Worm (Caenorhabditis elegans) whole organism, late embryonic: ENCODE results near the gene C17E7.12.

Source experiments
- K09A11.1 ChIP-seq: sonication (generic microtip); optimal IDR thresholded peaks from 2 replicates; lab custom pipeline; 2017; ENCODE audit warnings: antibody characterized with exemption, mild to moderate bottlenecking, missing genetic modification characterization, missing compliant biosample characterization; ENCODE audit not compliant: insufficient read depth
- T23F11.4 ChIP-seq: fragments of 200-800 bp; sonication (Bioruptor generic); optimal IDR thresholded peaks from 2 replicates; lab custom pipeline; 2018; ENCODE audit warnings: mild to moderate bottlenecking, missing genetic modification characterization, missing compliant biosample characterization
- ahr-1 ChIP-seq: sonication (generic microtip); optimal IDR thresholded peaks from 2 replicates; lab custom pipeline; 2016; ENCODE audit warnings: missing genetic modification characterization, missing compliant biosample characterization
- ama-1 ChIP-seq: fragments of 150-350 bp; optimal IDR thresholded peaks from 2 replicates; lab custom pipeline; 2014
- ceh-18 ChIP-seq: sonication (generic microtip); optimal IDR thresholded peaks from 2 replicates; lab custom pipeline; 2016; ENCODE audit warnings: missing genetic modification characterization, missing compliant biosample characterization
- ceh-19 ChIP-seq: fragments of 200-800 bp; sonication (Bioruptor generic); optimal IDR thresholded peaks from 2 replicates; lab custom pipeline; 2018; ENCODE audit warnings: mild to moderate bottlenecking, missing genetic modification characterization, missing compliant biosample characterization
- ceh-24 ChIP-seq: sonication (generic microtip); optimal IDR thresholded peaks from 2 replicates; lab custom pipeline; 2016; ENCODE audit warnings: mild to moderate bottlenecking, missing genetic modification characterization, missing compliant biosample characterization
- ceh-31 ChIP-seq: sonication (generic microtip); optimal IDR thresholded peaks from 2 replicates; lab custom pipeline; 2016; ENCODE audit warnings: missing genetic modification characterization, missing compliant biosample characterization
- ceh-34 ChIP-seq: sonication (generic microtip); optimal IDR thresholded peaks from 2 replicates; lab custom pipeline; 2016; ENCODE audit warnings: mild to moderate bottlenecking, missing genetic modification characterization, missing compliant biosample characterization
- dmd-4 ChIP-seq: sonication (generic microtip); optimal IDR thresholded peaks from 2 replicates; lab custom pipeline; 2016; ENCODE audit warnings: borderline replicate concordance, missing genetic modification characterization, missing compliant biosample characterization
- elt-4 ChIP-seq: sonication (generic microtip); optimal IDR thresholded peaks from 2 replicates; lab custom pipeline; 2016; ENCODE audit warnings: missing genetic modification characterization, missing compliant biosample characterization
- ets-4 ChIP-seq: sonication (generic microtip); optimal IDR thresholded peaks from 2 replicates; lab custom pipeline; 2016; ENCODE audit warnings: missing genetic modification characterization, missing compliant biosample characterization
- eyg-1 ChIP-seq: sonication (generic microtip); optimal IDR thresholded peaks from 2 replicates; lab custom pipeline; 2016; ENCODE audit warnings: missing genotype, missing genetic modification characterization, missing compliant biosample characterization
- fkh-10 ChIP-seq: fragments of 150-350 bp; optimal IDR thresholded peaks from 2 replicates; lab custom pipeline; 2014; ENCODE audit warnings: missing biosample characterization, missing genetic modification reagents, missing genetic modification characterization
- gmeb-2 ChIP-seq: sonication (generic microtip); optimal IDR thresholded peaks from 2 replicates; lab custom pipeline; 2016; ENCODE audit warnings: missing genetic modification characterization, inconsistent platforms, missing compliant biosample characterization
- hlh-15 ChIP-seq: sonication (generic microtip); optimal IDR thresholded peaks from 2 replicates; lab custom pipeline; 2016; ENCODE audit warnings: missing genetic modification characterization, missing compliant biosample characterization
- hlh-30 ChIP-seq: sonication (generic microtip); optimal IDR thresholded peaks from 2 replicates; lab custom pipeline; 2017; ENCODE audit warnings: antibody characterized with exemption, missing genetic modification characterization, missing compliant biosample characterization; ENCODE audit not compliant: insufficient read depth
- lin-11 ChIP-seq: fragments of 200-800 bp; sonication (Bioruptor generic); optimal IDR thresholded peaks from 2 replicates; lab custom pipeline; 2018; ENCODE audit warnings: mild to moderate bottlenecking, missing genetic modification characterization, missing compliant biosample characterization
- madf-2 ChIP-seq: sonication (generic microtip); optimal IDR thresholded peaks from 2 replicates; lab custom pipeline; 2017; ENCODE audit warnings: missing genetic modification characterization, missing compliant biosample characterization
- mec-3 ChIP-seq: sonication (generic microtip); optimal IDR thresholded peaks from 2 replicates; lab custom pipeline; 2016; ENCODE audit warnings: borderline replicate concordance, missing genetic modification characterization, missing compliant biosample characterization
- nfya-1 ChIP-seq: sonication (generic microtip); optimal IDR thresholded peaks from 2 replicates; lab custom pipeline; 2017; ENCODE audit warnings: missing genetic modification characterization, mild to moderate bottlenecking, missing compliant biosample characterization, antibody characterized with exemption, moderate library complexity
- nhr-11 ChIP-seq: fragments of 150-350 bp; optimal IDR thresholded peaks from 2 replicates; lab custom pipeline; 2014; ENCODE audit warnings: missing biosample characterization, missing genetic modification characterization
- npax-4 ChIP-seq: sonication (generic microtip); optimal IDR thresholded peaks from 2 replicates; lab custom pipeline; 2016; ENCODE audit warnings: missing genetic modification characterization, missing compliant biosample characterization
- pax-1 ChIP-seq: fragments of 150-350 bp; optimal IDR thresholded peaks from 2 replicates; lab custom pipeline; 2014; ENCODE audit warnings: missing biosample characterization, missing genetic modification characterization
- pha-2 ChIP-seq: sonication (generic microtip); optimal IDR thresholded peaks from 2 replicates; lab custom pipeline; 2017; ENCODE audit warnings: mild to moderate bottlenecking, missing genetic modification characterization, missing compliant biosample characterization
- pha-4 ChIP-seq: fragments of 150-350 bp; optimal IDR thresholded peaks from 2 replicates; lab custom pipeline; 2018; ENCODE audit warnings: missing biosample characterization, missing genetic modification reagents, missing genetic modification characterization
- ref-2 ChIP-seq: sonication (generic microtip); optimal IDR thresholded peaks from 2 replicates; lab custom pipeline; 2016; ENCODE audit warnings: missing genetic modification characterization, missing compliant biosample characterization
- sox-4 ChIP-seq: sonication (generic microtip); optimal IDR thresholded peaks from 2 replicates; lab custom pipeline; 2017; ENCODE audit warnings: mild to moderate bottlenecking, missing genetic modification characterization, inconsistent platforms, missing compliant biosample characterization
- tbx-2 ChIP-seq: sonication (generic microtip); optimal IDR thresholded peaks from 2 replicates; lab custom pipeline; 2016; ENCODE audit warnings: missing genetic modification characterization, missing compliant biosample characterization
- tbx-7 ChIP-seq: sonication (generic microtip); optimal IDR thresholded peaks from 2 replicates; lab custom pipeline; 2016; ENCODE audit warnings: missing genotype, missing genetic modification characterization, missing compliant biosample characterization
- ttx-3 ChIP-seq: sonication (generic microtip); optimal IDR thresholded peaks from 2 replicates; lab custom pipeline; 2016; ENCODE audit warnings: missing genetic modification reagents, missing genetic modification characterization, missing compliant biosample characterization
- unc-55 ChIP-seq: sonication (generic microtip); optimal IDR thresholded peaks from 2 replicates; lab custom pipeline; 2017; ENCODE audit warnings: missing biosample characterization, missing genetic modification reagents, missing genetic modification characterization
- unc-86 ChIP-seq: sonication (generic microtip); optimal IDR thresholded peaks from 2 replicates; lab custom pipeline; 2016; ENCODE audit warnings: missing genetic modification characterization, missing compliant biosample characterization
- zip-5 ChIP-seq: sonication (generic microtip); optimal IDR thresholded peaks from 2 replicates; lab custom pipeline; 2016; ENCODE audit warnings: missing genetic modification characterization, missing compliant biosample characterization

The C17E7.12 gene

ce11 chrV:3927522-3927921, 35.7 kb upstream of the C17E7.12 start:
- TF ChIP-seq mec-3 (no peak), elt-4 (no peak), ceh-34 (tag; lab: Kevin White, UChicago) (no peak), gmeb-2 (tag; lab: Kevin White, UChicago) (no peak), lin-11 (tag; lab: Kevin White, UChicago) (no peak), tbx-7 (tag; lab: Kevin White, UChicago) (no peak), ceh-24 (tag; lab: Kevin White, UChicago) (no peak), madf-2 (tag; lab: Kevin White, UChicago) (no peak), zip-5 (tag; lab: Kevin White, UChicago) (no peak), dmd-4 (no peak), ttx-3 (tag; lab: Kevin White, UChicago) (no peak), nfya-1 (tag; lab: Kevin White, UChicago) (no peak), tbx-2 (tag; lab: Kevin White, UChicago) (no peak), eyg-1 (no peak), hlh-30 (tag; lab: Kevin White, UChicago) (no peak), ceh-18 (tag; lab: Kevin White, UChicago) (no peak), sox-4 (tag; lab: Kevin White, UChicago) (no peak)

ce11 chrV:3922547-3922946, 30.7 kb upstream of the C17E7.12 start:
- TF ChIP-seq fkh-10 (GFP tag; lab: Kevin White, UChicago) (no peak), unc-86 (tag; lab: Kevin White, UChicago) (no peak), tbx-2 (tag; lab: Kevin White, UChicago) (no peak), tbx-7 (tag; lab: Kevin White, UChicago) (no peak)

ce11 chrV:3921635-3922034, 29.8 kb upstream of the C17E7.12 start, which contains the start of gene srx-65:
TSS of gene srx-65 (plus strand) at chrV:3921935.
- no peak for TF ChIP-seq tbx-7 (tag; lab: Kevin White, UChicago)
- TF ChIP-seq hlh-15 (tag; lab: Kevin White, UChicago) = no peak
- TF ChIP-seq mec-3 = no peak
- TF ChIP-seq pha-4 (tag; lab: Kevin White, UChicago) = no peak
- TF ChIP-seq ceh-19 (GFP tag; lab: Kevin White, UChicago) = no peak
- TF ChIP-seq fkh-10 (GFP tag; lab: Kevin White, UChicago) = no peak
- no peak for TF ChIP-seq ceh-31 (tag; lab: Kevin White, UChicago)
- no peak for TF ChIP-seq pha-2 (tag; lab: Kevin White, UChicago)
- no peak for TF ChIP-seq ets-4 (tag; lab: Kevin White, UChicago)

- TF ChIP-seq K09A11.1 (tag; lab: Kevin White, UChicago) = no peak
- TF ChIP-seq fkh-10 (GFP tag; lab: Kevin White, UChicago) = no peak
- no peak for TF ChIP-seq ama-1
- no peak for TF ChIP-seq sox-4 (tag; lab: Kevin White, UChicago)
- TF ChIP-seq lin-11 (tag; lab: Kevin White, UChicago) = no peak
- no peak for TF ChIP-seq elt-4
- TF ChIP-seq zip-5 (tag; lab: Kevin White, UChicago) = no peak
- TF ChIP-seq T23F11.4 (GFP tag; lab: Kevin White, UChicago) = no peak
- no peak for TF ChIP-seq npax-4 (tag; lab: Kevin White, UChicago)
- no peak for TF ChIP-seq ceh-19 (GFP tag; lab: Kevin White, UChicago)
- TF ChIP-seq ahr-1 (tag; lab: Kevin White, UChicago) = no peak
- no peak for TF ChIP-seq hlh-30 (tag; lab: Kevin White, UChicago)
- TF ChIP-seq hlh-15 (tag; lab: Kevin White, UChicago) = no peak
These were observed 27.5 kb upstream of the C17E7.12 start, which contains the start of gene srx-66 for ce11 chrV:3919289-3919688. TSS of gene srx-66 (plus strand) at chrV:3919589.

ce11 chrV:3916480-3916879, 24.7 kb upstream of the C17E7.12 start, which contains the start of gene srx-67:
TSS of gene srx-67 (plus strand) at chrV:3916780.
- TF ChIP-seq nhr-11 (no peak), K09A11.1 (tag; lab: Kevin White, UChicago) (no peak), fkh-10 (GFP tag; lab: Kevin White, UChicago) (no peak), unc-55 (GFP tag; lab: Kevin White, UChicago) (no peak), pax-1 (no peak), elt-4 (no peak), ref-2 (tag; lab: Kevin White, UChicago) (no peak)
